Worm (Caenorhabditis elegans) whole organism, early embryonic: ENCODE data around the gene srv-9.
A peak's percentile ranks its signal among the peaks of the same experiment; 100 is the strongest.

ENCODE experiments used
- B0310.2 ChIP-seq: sonication (generic microtip); optimal IDR thresholded peaks from 2 replicates; lab custom pipeline; 2016; ENCODE audit warnings: mild to moderate bottlenecking, missing genetic modification characterization, missing compliant biosample characterization
- F13C5.2 ChIP-seq: sonication (generic microtip); optimal IDR thresholded peaks from 2 replicates; lab custom pipeline; 2017; ENCODE audit warnings: mild to moderate bottlenecking, missing genetic modification characterization, inconsistent platforms, missing compliant biosample characterization
- aly-1 ChIP-seq: sonication (generic microtip); optimal IDR thresholded peaks from 2 replicates; lab custom pipeline; 2016; ENCODE audit warnings: missing genetic modification characterization, missing compliant biosample characterization
- ama-1 ChIP-seq: fragments of 150-350 bp; optimal IDR thresholded peaks from 2 replicates; lab custom pipeline; 2014
- ceh-13 ChIP-seq: fragments of 200-800 bp; sonication (Bioruptor generic); optimal IDR thresholded peaks from 2 replicates; lab custom pipeline; 2018; ENCODE audit warnings: mild to moderate bottlenecking, missing genetic modification characterization, missing compliant biosample characterization
- ceh-36 ChIP-seq: sonication (generic microtip); optimal IDR thresholded peaks from 2 replicates; lab custom pipeline; 2016; ENCODE audit warnings: missing genetic modification characterization, inconsistent platforms, missing compliant biosample characterization
- ets-7 ChIP-seq: sonication (generic microtip); optimal IDR thresholded peaks from 2 replicates; lab custom pipeline; 2016; ENCODE audit warnings: missing genotype, missing genetic modification characterization, missing compliant biosample characterization
- flt-1 ChIP-seq: fragments of 200-800 bp; sonication (Bioruptor generic); IDR thresholded peaks from 2 replicates; pipeline ENCODE4 v1.3.6; 2022; ENCODE audit warnings: missing genetic modification characterization, missing compliant biosample characterization
- hmbx-1 ChIP-seq: sonication (generic microtip); optimal IDR thresholded peaks from 2 replicates; lab custom pipeline; 2016; ENCODE audit warnings: mild to moderate bottlenecking, missing genetic modification characterization, missing compliant biosample characterization
- hmg-4 ChIP-seq: fragments of 200-800 bp; sonication (Bioruptor generic); optimal IDR thresholded peaks from 2 replicates; lab custom pipeline; 2018; ENCODE audit warnings: mild to moderate bottlenecking, missing genetic modification characterization, missing compliant biosample characterization
- hnd-1 ChIP-seq: sonication (generic microtip); optimal IDR thresholded peaks from 2 replicates; lab custom pipeline; 2016; ENCODE audit warnings: missing genetic modification characterization, missing compliant biosample characterization
- pes-1 ChIP-seq: fragments of 200-800 bp; sonication (Bioruptor generic); IDR thresholded peaks from 2 replicates; pipeline ENCODE4 v1.3.6; 2022; ENCODE audit warnings: missing genetic modification reagents, missing genetic modification characterization, missing compliant biosample characterization
- scrt-1 ChIP-seq: fragments of 200-800 bp; sonication (Bioruptor generic); IDR thresholded peaks from 2 replicates; pipeline ENCODE4 v1.3.6; 2022; ENCODE audit warnings: missing genetic modification characterization, missing compliant biosample characterization
- sea-1 ChIP-seq: fragments of 200-800 bp; sonication (Bioruptor generic); conservative IDR thresholded peaks from 2 replicates; pipeline ENCODE4 v1.3.6; 2022; ENCODE audit warnings: missing genetic modification characterization, missing compliant biosample characterization
- tbx-11 ChIP-seq: fragments of 200-800 bp; sonication (Bioruptor generic); IDR thresholded peaks from 2 replicates; pipeline ENCODE4 v1.3.6; 2022; ENCODE audit warnings: missing genetic modification characterization, missing compliant biosample characterization
- tbx-37 ChIP-seq: fragments of 200-800 bp; sonication (Bioruptor generic); conservative IDR thresholded peaks from 2 replicates; pipeline ENCODE4 v1.3.6; 2022; ENCODE audit warnings: missing genetic modification reagents, missing genetic modification characterization, missing compliant biosample characterization
- tra-4 ChIP-seq: sonication (generic microtip); optimal IDR thresholded peaks from 2 replicates; lab custom pipeline; 2017; ENCODE audit warnings: missing genetic modification characterization, missing compliant biosample characterization

srv-9 gene

ce11 chrV:13416076-13416475 is 6.9 kb downstream of the srv-9 start:
- TF ChIP-seq ets-7 (tag; lab: Kevin White, UChicago) (no peak), sea-1 (GFP tag; lab: Robert Waterston, UW) (no peak), hmg-4 (GFP tag; lab: Kevin White, UChicago) (no peak), B0310.2 (tag; lab: Kevin White, UChicago) (no peak), tbx-11 (GFP tag; lab: Robert Waterston, UW) (no peak)

ce11 chrV:13415462-13415861 is 7.5 kb downstream of the srv-9 start:
- TF ChIP-seq F13C5.2 (tag; lab: Kevin White, UChicago) = no peak
- TF ChIP-seq aly-1 (tag; lab: Kevin White, UChicago) = peak; percentile 18
- TF ChIP-seq ceh-36 = peak; percentile 35
- TF ChIP-seq scrt-1 (GFP tag; lab: Robert Waterston, UW) = peak; percentile 67; the same call in 1 of the 2 replicates
- TF ChIP-seq flt-1 (GFP tag; lab: Robert Waterston, UW) = no peak

- TF ChIP-seq aly-1 (tag; lab: Kevin White, UChicago) (no peak), flt-1 (GFP tag; lab: Robert Waterston, UW) (no peak), B0310.2 (tag; lab: Kevin White, UChicago) (no peak), scrt-1 (GFP tag; lab: Robert Waterston, UW) (no peak), sea-1 (GFP tag; lab: Robert Waterston, UW) (no peak), hnd-1 (no peak), tra-4 (tag; lab: Kevin White, UChicago) (no peak), ceh-36 (no peak), hmg-4 (GFP tag; lab: Kevin White, UChicago) (no peak), hmbx-1 (tag; lab: Kevin White, UChicago) (no peak), tbx-11 (GFP tag; lab: Robert Waterston, UW) (no peak), ama-1 (lab: Kevin White, UChicago) (no peak), pes-1 (GFP tag; lab: Robert Waterston, UW) (no peak), tbx-37 (GFP tag; lab: Robert Waterston, UW) (no peak), ceh-13 (GFP tag; lab: Kevin White, UChicago) (no peak)
Observed at ce11 chrV:13414585-13414984, 8.4 kb downstream of the srv-9 start, which contains the start of gene cut-2. cut-2 (plus strand) TSS chrV:13414949.

DNA sequence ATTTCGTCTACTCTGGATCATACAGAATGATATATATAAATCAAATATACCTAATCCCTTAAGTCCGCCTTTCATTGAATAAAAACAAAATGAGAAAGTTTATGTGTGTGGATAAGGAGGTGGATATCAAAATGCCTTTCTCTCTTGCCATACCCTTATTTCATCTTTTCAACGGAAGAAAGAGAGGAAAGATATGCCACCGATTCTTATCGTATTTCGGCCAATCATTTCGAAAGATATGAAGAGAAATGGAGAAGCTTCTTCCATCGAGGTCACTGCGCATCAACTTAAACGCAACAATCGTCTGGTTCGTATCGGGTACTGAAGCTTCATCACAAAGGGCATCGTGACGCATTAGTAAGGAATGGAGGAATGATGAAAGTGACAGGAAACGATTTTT is 9.6 kb downstream of the srv-9 start:
- TF ChIP-seq tbx-11 (GFP tag; lab: Robert Waterston, UW) (no peak), hnd-1 (no peak), sea-1 (GFP tag; lab: Robert Waterston, UW) (no peak), hmbx-1 (tag; lab: Kevin White, UChicago) (no peak), tbx-37 (GFP tag; lab: Robert Waterston, UW) (no peak), aly-1 (tag; lab: Kevin White, UChicago) (no peak), hmg-4 (GFP tag; lab: Kevin White, UChicago) (no peak), flt-1 (GFP tag; lab: Robert Waterston, UW) (no peak), pes-1 (GFP tag; lab: Robert Waterston, UW) (no peak), scrt-1 (GFP tag; lab: Robert Waterston, UW) (no peak), tra-4 (tag; lab: Kevin White, UChicago) (no peak), ceh-36 (no peak), B0310.2 (tag; lab: Kevin White, UChicago) (no peak), ama-1 (lab: Kevin White, UChicago) (no peak), ceh-13 (GFP tag; lab: Kevin White, UChicago) (no peak), ets-7 (tag; lab: Kevin White, UChicago) (no peak), F13C5.2 (tag; lab: Kevin White, UChicago) (no peak)

DNA sequence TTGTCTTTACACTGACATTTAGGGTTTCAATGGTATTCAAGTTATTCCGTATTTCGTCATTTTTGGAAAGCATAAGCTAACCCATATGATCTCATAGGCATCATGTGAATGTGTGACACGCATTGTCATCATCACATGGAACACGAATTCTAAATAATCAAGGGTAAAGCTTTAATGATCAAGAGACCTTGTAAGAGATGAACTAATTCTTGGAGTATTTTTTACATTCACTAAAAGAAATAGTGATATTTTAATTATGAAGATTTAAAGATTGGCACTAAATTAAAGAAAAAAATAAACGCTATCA is 11.0 kb downstream of the srv-9 start:
- TF ChIP-seq B0310.2 (tag; lab: Kevin White, UChicago) (no peak), tra-4 (tag; lab: Kevin White, UChicago) (no peak), hmg-4 (GFP tag; lab: Kevin White, UChicago) (no peak), ets-7 (tag; lab: Kevin White, UChicago) (no peak), ama-1 (lab: Kevin White, UChicago) (no peak), hmbx-1 (tag; lab: Kevin White, UChicago) (no peak), flt-1 (GFP tag; lab: Robert Waterston, UW) (no peak), sea-1 (GFP tag; lab: Robert Waterston, UW) (no peak), pes-1 (GFP tag; lab: Robert Waterston, UW) (no peak), tbx-11 (GFP tag; lab: Robert Waterston, UW) (no peak), F13C5.2 (tag; lab: Kevin White, UChicago) (no peak), ceh-36 (no peak), tbx-37 (GFP tag; lab: Robert Waterston, UW) (no peak), aly-1 (tag; lab: Kevin White, UChicago) (no peak), hnd-1 (no peak), scrt-1 (GFP tag; lab: Robert Waterston, UW) (no peak), ceh-13 (GFP tag; lab: Kevin White, UChicago) (no peak)

- TF ChIP-seq flt-1 (GFP tag; lab: Robert Waterston, UW) (no peak), ceh-13 (GFP tag; lab: Kevin White, UChicago) (no peak), scrt-1 (GFP tag; lab: Robert Waterston, UW) (no peak), hmbx-1 (tag; lab: Kevin White, UChicago) (no peak), tra-4 (tag; lab: Kevin White, UChicago) (no peak), ceh-36 (no peak), B0310.2 (tag; lab: Kevin White, UChicago) (no peak), hnd-1 (no peak)
Observed at ce11 chrV:13411225-13411991, 11.5 kb downstream of the srv-9 start.

DNA sequence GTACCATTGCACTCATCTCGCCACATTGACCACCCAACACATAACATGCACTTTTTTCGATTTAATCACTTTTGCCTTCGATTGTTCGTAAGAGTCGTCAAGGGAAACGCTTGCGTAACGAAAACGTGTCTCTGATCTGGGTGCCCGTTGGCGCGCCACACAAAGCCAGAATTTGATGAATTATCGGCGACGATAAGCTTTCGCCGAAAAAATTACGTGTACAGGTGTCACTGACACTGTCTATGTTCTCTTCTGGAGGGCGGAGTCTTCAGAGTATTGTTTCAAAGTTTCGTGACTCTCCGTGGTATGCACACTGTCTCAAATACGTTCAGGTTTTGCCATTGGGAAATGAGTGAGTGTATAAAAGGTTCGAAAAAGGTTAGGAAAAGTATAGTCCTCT is 12.3 kb downstream of the srv-9 start, which contains the start of gene F53F1.4:
Gene F53F1.4 (plus strand): TSS at position 390 of the 400 bp plus-strand sequence.
- no peak for TF ChIP-seq pes-1 (GFP tag; lab: Robert Waterston, UW)
- no peak for TF ChIP-seq ceh-36
- no peak for TF ChIP-seq ets-7 (tag; lab: Kevin White, UChicago)
- TF ChIP-seq flt-1 (GFP tag; lab: Robert Waterston, UW) = no peak
